Worm (Caenorhabditis elegans): Measurements from ENCODE around the gene rif-1.1.

DNA sequence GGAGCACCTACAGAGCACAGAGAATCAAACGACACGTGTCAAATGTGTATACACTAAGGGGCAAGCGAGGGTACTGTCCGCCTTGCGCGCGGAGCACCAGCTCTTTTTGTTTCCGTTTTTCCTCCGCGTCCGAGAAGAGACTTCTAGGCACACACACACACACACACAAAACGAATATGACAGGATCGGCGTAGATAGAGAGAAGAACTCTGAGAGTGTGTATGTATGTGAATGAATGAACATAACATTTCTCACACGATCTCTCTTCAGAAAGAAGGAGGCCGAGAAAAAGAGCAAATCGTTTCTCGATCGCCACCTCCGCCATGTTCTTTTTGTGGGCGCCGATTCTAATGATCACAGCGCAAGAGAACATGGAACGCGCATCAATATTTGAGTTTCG is 29.6 kb upstream of the rif-1.1 start, which contains the start of gene nas-6:
- TF ChIP-seq elt-2 (tag; optimal IDR thresholded peaks at IDR 0.05) (no peak), pqm-1 (tag; optimal IDR thresholded peaks at IDR 0.05) (no peak), C34B4.2 (tag; optimal IDR thresholded peaks at IDR 0.05) (no peak), lsy-2 (tag; optimal IDR thresholded peaks at IDR 0.05) (no peak), ceh-82 (tag; optimal IDR thresholded peaks at IDR 0.05) (no peak), unc-130 (tag; optimal IDR thresholded peaks at IDR 0.05) (no peak)
